Fruit fly (Drosophila melanogaster): ENCODE measurements around the gene Klp3A.
A peak's percentile ranks its signal among the peaks of the same experiment; 100 is the strongest.

Klp3A gene

DNA sequence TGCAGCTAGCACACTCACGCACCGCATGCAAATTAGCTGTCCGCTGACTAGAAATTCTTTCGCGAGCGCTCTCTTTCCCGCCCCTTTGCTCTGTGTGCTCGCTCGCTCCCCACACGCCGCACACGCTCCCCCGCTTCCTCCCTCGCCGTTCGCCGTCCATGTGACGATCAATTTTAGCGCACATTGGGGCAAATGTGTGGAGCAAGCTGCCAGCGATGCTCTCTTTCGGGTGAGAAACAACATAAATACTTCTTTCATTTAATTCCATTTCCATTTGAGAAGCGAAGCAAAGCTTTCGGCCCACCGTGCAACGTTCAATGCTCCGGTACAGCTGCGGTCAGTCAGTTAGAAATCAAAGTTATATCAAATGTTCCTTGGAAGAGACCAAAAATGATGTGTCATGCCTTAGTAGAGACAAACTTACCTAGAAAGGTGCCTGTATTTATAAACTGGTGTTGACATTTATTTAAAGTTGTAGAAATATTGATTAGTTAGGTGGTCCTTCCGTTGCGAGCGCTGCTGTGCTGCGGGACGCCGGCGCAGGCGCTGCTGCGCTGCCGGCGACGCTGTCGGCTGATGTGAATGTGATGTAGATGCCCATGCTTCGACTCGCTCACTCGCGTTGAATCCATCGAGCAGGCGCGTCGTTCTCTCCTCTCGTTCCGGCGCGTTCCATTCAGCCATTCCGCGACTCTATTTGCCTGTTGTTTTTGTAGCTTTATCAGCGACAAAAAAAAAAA, 42.3 kb upstream of the Klp3A start (continued):
- peak; percentile 89 for TF ChIP-seq twi (tag; optimal IDR thresholded peaks at IDR 0.05)
- TF ChIP-seq Dad (GFP tag; optimal IDR thresholded peaks at IDR 0.05) = peak; percentile 96
- TF ChIP-seq Abd-B (GFP tag; optimal IDR thresholded peaks at IDR 0.05) = peak; percentile 94
- TF ChIP-seq BEAF-32 (GFP tag; optimal IDR thresholded peaks at IDR 0.05) = peak; percentile 22
- TF ChIP-seq amos (GFP tag; IDR thresholded peaks at IDR 0.05; ENCODE audit: partially characterized antibody) = peak; percentile 34; the same call in 1 of the 2 replicates
- peak; percentile 97 for TF ChIP-seq ems (GFP tag; optimal IDR thresholded peaks at IDR 0.05)
- TF ChIP-seq run (tag; optimal IDR thresholded peaks at IDR 0.05) = peak; percentile 94
- TF ChIP-seq Gug (GFP tag; IDR thresholded peaks at IDR 0.05) = peak; percentile 91; the same call in 3 of the 4 replicates
- TF ChIP-seq CG17361 (GFP tag; IDR thresholded peaks at IDR 0.05) = peak; percentile 97
- TF ChIP-seq sug (tag; optimal IDR thresholded peaks at IDR 0.05) = peak; percentile 94
- TF ChIP-seq Taf1 (GFP tag; IDR thresholded peaks at IDR 0.05) = peak; percentile 89
- TF ChIP-seq CG1024 (GFP tag; IDR thresholded peaks at IDR 0.05) = peak; percentile 84
- peak; percentile 96 for TF ChIP-seq Hr3 (GFP tag; optimal IDR thresholded peaks at IDR 0.05)
- peak; percentile 96 for TF ChIP-seq CG1529 (GFP tag; optimal IDR thresholded peaks at IDR 0.05)
- TF ChIP-seq Fer1 (GFP tag; optimal IDR thresholded peaks at IDR 0.05) = peak; percentile 98
- TF ChIP-seq Scr (GFP tag; IDR thresholded peaks at IDR 0.05; ENCODE audit: partially characterized antibody) = peak; percentile 47; the same call in 1 of the 2 replicates
- peak; percentile 91 for TF ChIP-seq Max (GFP tag; optimal IDR thresholded peaks at IDR 0.05)
- TF ChIP-seq CG7928 (GFP tag; optimal IDR thresholded peaks at IDR 0.05) = peak; percentile 74
- peak; percentile 93 for TF ChIP-seq phol (tag; optimal IDR thresholded peaks at IDR 0.05)
- peak; percentile 93 for TF ChIP-seq CG6683 (GFP tag; optimal IDR thresholded peaks at IDR 0.05)
- TF ChIP-seq CG18476 (GFP tag; optimal IDR thresholded peaks at IDR 0.05) = peak; percentile 91
- TF ChIP-seq so (GFP tag; IDR thresholded peaks at IDR 0.05) = peak; percentile 98
- TF ChIP-seq CG12769 (tag; optimal IDR thresholded peaks at IDR 0.05) = peak; percentile 99
- TF ChIP-seq tio (GFP tag; optimal IDR thresholded peaks at IDR 0.05) = peak; percentile 94
- TF ChIP-seq CG11456 (GFP tag; IDR thresholded peaks at IDR 0.05) = peak; percentile 94
- peak; percentile 96 for TF ChIP-seq Dek (tag; optimal IDR thresholded peaks at IDR 0.05)
- TF ChIP-seq B-H1 (GFP tag; IDR thresholded peaks at IDR 0.05) = peak; percentile 89
- peak; percentile 65 for TF ChIP-seq ash1 (GFP tag; optimal IDR thresholded peaks at IDR 0.05)
- peak; percentile 96 for TF ChIP-seq ind (GFP tag; optimal IDR thresholded peaks at IDR 0.05)
- TF ChIP-seq H15 (GFP tag; IDR thresholded peaks at IDR 0.05) = peak; percentile 94
- TF ChIP-seq CG6765 (GFP tag; optimal IDR thresholded peaks at IDR 0.05) = peak; percentile 94
- peak; percentile 97 to 98 for TF ChIP-seq chif (GFP tag; optimal IDR thresholded peaks at IDR 0.05)
- TF ChIP-seq HHEX (GFP tag; optimal IDR thresholded peaks at IDR 0.05) = peak; percentile 98
- peak; percentile 91 for TF ChIP-seq CG4730 (GFP tag; IDR thresholded peaks at IDR 0.05)
- TF ChIP-seq CG7271 (tag; optimal IDR thresholded peaks at IDR 0.05) = peak; percentile 68
- TF ChIP-seq bcd (GFP tag; optimal IDR thresholded peaks at IDR 0.05) = peak; percentile 98
- TF ChIP-seq h (optimal IDR thresholded peaks at IDR 0.05) = no peak
- TF ChIP-seq pros (GFP tag; optimal IDR thresholded peaks at IDR 0.05) = peak; percentile 65
- peak; percentile 97 for TF ChIP-seq seq (GFP tag; IDR thresholded peaks at IDR 0.05)
- TF ChIP-seq pum (GFP tag; optimal IDR thresholded peaks at IDR 0.05) = peak; percentile 95
- peak; percentile 93 for TF ChIP-seq CG2202 (tag; optimal IDR thresholded peaks at IDR 0.05)
- TF ChIP-seq CG13424 (tag; optimal IDR thresholded peaks at IDR 0.05) = peak; percentile 96
- TF ChIP-seq tap (tag; optimal IDR thresholded peaks at IDR 0.05) = peak; percentile 95
- TF ChIP-seq mld (GFP tag; IDR thresholded peaks at IDR 0.05; ENCODE audit: partially characterized antibody) = peak; percentile 60; the same call in 1 of the 3 replicates
- peak; percentile 98 for TF ChIP-seq Hand (GFP tag; optimal IDR thresholded peaks at IDR 0.05)
- TF ChIP-seq nerfin-1 (tag; optimal IDR thresholded peaks at IDR 0.05) = peak; percentile 90
- peak; percentile 94 for TF ChIP-seq CG10979 (tag; optimal IDR thresholded peaks at IDR 0.05)
- peak; percentile 92 for TF ChIP-seq Atf3 (GFP tag; optimal IDR thresholded peaks at IDR 0.05)
- peak; percentile 93 for TF ChIP-seq CG30431 (GFP tag; optimal IDR thresholded peaks at IDR 0.05)

All from whole organism, embryonic.